Fruit fly (Drosophila melanogaster) whole organism, adult: ENCODE data around the gene GstD9.
A peak's percentile ranks its signal among the peaks of the same experiment; 100 is the strongest.

ENCODE experiments used
- CG11617 ChIP-seq: fragments of 200-800 bp; sonication (Bioruptor generic); optimal IDR thresholded peaks from 2 replicates; lab custom pipeline; 2017; ENCODE audit warnings: mild to moderate bottlenecking, missing biosample characterization, missing genetic modification reagents, missing genetic modification characterization
- CG12768 ChIP-seq: fragments of 200-800 bp; sonication (Bioruptor generic); optimal IDR thresholded peaks from 2 replicates; lab custom pipeline; 2017; ENCODE audit warnings: missing biosample characterization, missing genetic modification characterization, mild to moderate bottlenecking, moderate library complexity, missing genetic modification reagents
- CG14711 ChIP-seq: fragments of 200-800 bp; sonication (Bioruptor generic); optimal IDR thresholded peaks from 2 replicates; lab custom pipeline; 2018; ENCODE audit warnings: missing biosample characterization, mild to moderate bottlenecking, missing genetic modification characterization, moderate library complexity
- CG1620 ChIP-seq: fragments of 200-800 bp; sonication (Bioruptor generic); optimal IDR thresholded peaks from 2 replicates; lab custom pipeline; 2016; ENCODE audit warnings: missing biosample characterization, missing genetic modification characterization
- CG33017 ChIP-seq: fragments of 200-800 bp; sonication (Bioruptor generic); optimal IDR thresholded peaks from 2 replicates; lab custom pipeline; 2018; ENCODE audit warnings: missing biosample characterization, mild to moderate bottlenecking, missing genetic modification characterization, moderate library complexity
- CG5204 ChIP-seq: fragments of 200-800 bp; sonication (Bioruptor generic); optimal IDR thresholded peaks from 2 replicates; lab custom pipeline; 2016; ENCODE audit warnings: missing biosample characterization, missing genetic modification characterization
- CG7045 ChIP-seq: fragments of 200-800 bp; sonication (Bioruptor generic); optimal IDR thresholded peaks from 2 replicates; lab custom pipeline; 2017; ENCODE audit warnings: missing biosample characterization, mild to moderate bottlenecking, missing genetic modification characterization
- CG7101 ChIP-seq: fragments of 200-800 bp; sonication (Bioruptor generic); optimal IDR thresholded peaks from 2 replicates; lab custom pipeline; 2018; ENCODE audit warnings: missing biosample characterization, mild to moderate bottlenecking, missing genetic modification characterization, moderate library complexity
- Clk ChIP-seq: fragments of 200-800 bp; sonication (Bioruptor generic); optimal IDR thresholded peaks from 2 replicates; lab custom pipeline; 2017; ENCODE audit warnings: missing biosample characterization, missing genetic modification characterization
- Crg-1 ChIP-seq: fragments of 200-800 bp; sonication (Bioruptor generic); optimal IDR thresholded peaks from 2 replicates; lab custom pipeline; 2016; ENCODE audit warnings: missing biosample characterization, missing genetic modification characterization
- Hr96 ChIP-seq: fragments of 200-800 bp; sonication (Bioruptor generic); optimal IDR thresholded peaks from 2 replicates; lab custom pipeline; 2016; ENCODE audit warnings: missing biosample characterization, missing genetic modification characterization
- Mnt ChIP-seq: fragments of 200-800 bp; sonication (Bioruptor generic); optimal IDR thresholded peaks from 2 replicates; lab custom pipeline; 2016; ENCODE audit warnings: missing biosample characterization, mild to moderate bottlenecking, missing genetic modification characterization
- bab1 ChIP-seq: fragments of 200-800 bp; sonication (Bioruptor generic); optimal IDR thresholded peaks from 3 replicates; lab custom pipeline; 2019; ENCODE audit warnings: missing biosample characterization, mild to moderate bottlenecking, missing genetic modification characterization, moderate library complexity
- cic ChIP-seq: fragments of 200-800 bp; sonication (Bioruptor generic); optimal IDR thresholded peaks from 2 replicates; lab custom pipeline; 2017; ENCODE audit warnings: missing biosample characterization, mild to moderate bottlenecking, missing genetic modification characterization, moderate library complexity
- cnc ChIP-seq, 2 experiments: fragments of >200 bp; optimal IDR thresholded peaks; 2 replicates each; lab custom pipeline; 2017
- kay ChIP-seq: fragments of 200-800 bp; sonication (Bioruptor generic); peaks from one replicate; lab custom pipeline; 2016; ENCODE audit warnings: missing biosample characterization, missing genetic modification characterization, borderline replicate concordance
- ovo ChIP-seq: fragments of 200-800 bp; sonication (Bioruptor generic); optimal IDR thresholded peaks from 2 replicates; lab custom pipeline; 2016; ENCODE audit warnings: missing biosample characterization, missing genetic modification characterization
- pad ChIP-seq: fragments of 200-800 bp; sonication (Bioruptor generic); optimal IDR thresholded peaks from 3 replicates; lab custom pipeline; 2017; ENCODE audit warnings: missing biosample characterization, missing genetic modification characterization, mild to moderate bottlenecking, moderate library complexity, missing genetic modification reagents
- tj ChIP-seq: fragments of 200-800 bp; sonication (Bioruptor generic); optimal IDR thresholded peaks from 3 replicates; lab custom pipeline; 2017; ENCODE audit warnings: missing biosample characterization, mild to moderate bottlenecking, missing genetic modification characterization, moderate library complexity
- toe ChIP-seq: fragments of 200-800 bp; sonication (Bioruptor generic); optimal IDR thresholded peaks from 2 replicates; lab custom pipeline; 2016; ENCODE audit warnings: missing biosample characterization, missing genetic modification characterization

Gene GstD9

DNA sequence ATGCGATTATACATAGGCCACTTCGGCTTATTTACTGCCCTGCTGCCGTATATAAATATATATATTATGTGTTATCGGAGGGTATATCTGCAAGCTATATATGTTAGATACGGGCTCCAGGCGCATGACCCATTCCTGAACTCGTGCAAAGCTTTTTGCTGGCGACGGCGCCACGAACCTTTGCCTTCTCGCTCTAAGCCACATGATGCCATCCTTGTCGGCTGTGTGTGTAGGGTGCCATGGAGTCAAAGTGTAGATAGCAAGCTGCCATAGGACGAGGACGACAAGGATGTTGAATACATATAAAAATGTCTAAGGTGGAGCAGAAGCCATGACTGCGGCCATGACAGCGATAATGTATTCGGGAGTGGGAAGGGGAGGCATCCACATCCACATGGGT lies 19.7 kb downstream of the GstD9 start:
- TF ChIP-seq kay (GFP tag; lab: Kevin White, UChicago), result peak; percentile 45
- TF ChIP-seq cic (GFP tag; lab: Kevin White, UChicago), result no peak
- no peak for TF ChIP-seq CG1620 (GFP tag; lab: Kevin White, UChicago)
- no peak for TF ChIP-seq pad (GFP tag; lab: Kevin White, UChicago)

dm6 chr3R:12345989-12346388 lies 21.4 kb downstream of the GstD9 start:
- TF ChIP-seq CG11617 (GFP tag; lab: Kevin White, UChicago), result no peak
- no peak for TF ChIP-seq Mnt (GFP tag; lab: Kevin White, UChicago)
- no peak for TF ChIP-seq bab1

DNA sequence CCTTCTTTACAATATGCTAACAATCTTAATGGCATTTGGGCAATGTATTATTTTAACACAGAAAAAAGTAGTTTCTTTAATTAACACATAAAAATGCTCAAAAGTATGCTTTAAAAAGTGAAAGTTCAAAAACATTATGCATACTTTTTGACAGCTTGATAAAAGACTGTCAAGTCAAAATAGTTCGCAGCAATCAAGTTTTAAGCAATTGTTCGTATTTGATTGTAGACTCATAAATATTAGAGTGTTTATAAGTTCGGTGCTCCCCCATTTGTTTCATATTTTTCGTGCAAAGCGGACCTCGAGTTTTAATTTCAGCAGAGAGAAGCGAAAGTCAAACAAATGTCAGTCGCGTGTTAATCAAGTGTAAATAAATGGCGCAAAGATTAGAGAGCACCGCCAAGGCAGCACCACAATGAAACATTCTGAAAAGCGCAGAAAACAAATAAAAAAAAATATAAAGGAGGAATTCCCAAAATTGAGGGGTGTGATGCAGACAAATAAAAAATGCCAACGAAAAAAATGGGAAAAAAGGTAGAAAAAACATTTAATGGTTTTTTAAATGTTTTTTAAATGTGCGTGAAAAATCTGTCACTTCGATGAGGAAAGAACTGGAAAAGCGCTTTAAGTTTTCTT lies 22.3 kb downstream of the GstD9 start:
- no peak for TF ChIP-seq Mnt (GFP tag; lab: Kevin White, UChicago)
- TF ChIP-seq toe (GFP tag; lab: Kevin White, UChicago), result no peak
- TF ChIP-seq kay (GFP tag; lab: Kevin White, UChicago), result peak; percentile 54
- TF ChIP-seq Clk (GFP tag; lab: Kevin White, UChicago), result no peak

- TF ChIP-seq ovo (GFP tag; lab: Kevin White, UChicago) (no peak), Crg-1 (no peak), CG1620 (GFP tag; lab: Kevin White, UChicago) (no peak), toe (GFP tag; lab: Kevin White, UChicago) (no peak), cic (GFP tag; lab: Kevin White, UChicago) (no peak), Clk (GFP tag; lab: Kevin White, UChicago) (no peak), bab1 (no peak), CG7045 (no peak), Mnt (GFP tag; lab: Kevin White, UChicago) (no peak), cnc (optimal IDR thresholded peaks at IDR 0.05; lab: Kevin White, UChicago) (no peak), CG14711 (no peak), pad (GFP tag; lab: Kevin White, UChicago) (no peak), CG11617 (GFP tag; lab: Kevin White, UChicago) (no peak), CG7101 (tag; lab: Kevin White, UChicago) (no peak), Hr96 (no peak), CG33017 (tag; lab: Kevin White, UChicago) (no peak), CG5204 (GFP tag; lab: Kevin White, UChicago) (no peak), CG12768 (no peak), kay (GFP tag; lab: Kevin White, UChicago) (no peak)
Measured at dm6 chr3R:12341374-12341773, 26.0 kb downstream of the GstD9 start, which contains the start of gene Sgsf. Gene Sgsf, plus strand, starts transcription at chr3R:12341674.

DNA sequence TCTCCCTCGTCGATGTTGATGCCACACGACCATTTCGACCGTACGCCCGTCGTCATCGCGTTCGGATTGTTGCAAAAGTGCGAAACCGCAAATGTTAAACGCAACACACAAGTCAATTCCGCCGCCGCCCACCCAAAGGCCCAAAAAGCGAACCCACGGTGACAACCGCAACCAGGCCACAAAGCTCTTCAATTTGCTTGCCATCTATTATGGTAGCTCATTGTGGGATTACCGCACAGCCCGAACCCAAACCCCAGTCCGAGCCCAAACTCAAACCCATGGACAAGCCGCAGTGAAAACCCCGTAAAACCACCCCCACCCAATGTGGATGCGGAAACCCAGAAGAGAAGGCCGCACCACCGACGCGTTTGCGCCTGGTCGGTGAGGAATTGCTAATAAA lies 37.5 kb downstream of the GstD9 start:
- TF ChIP-seq ovo (GFP tag; lab: Kevin White, UChicago), result no peak

- no peak for TF ChIP-seq Clk (GFP tag; lab: Kevin White, UChicago)
- no peak for TF ChIP-seq cic (GFP tag; lab: Kevin White, UChicago)
- no peak for TF ChIP-seq ovo (GFP tag; lab: Kevin White, UChicago)
- TF ChIP-seq CG5204 (GFP tag; lab: Kevin White, UChicago), result no peak
- no peak for TF ChIP-seq cnc (optimal IDR thresholded peaks at IDR 0.05; lab: Kevin White, UChicago)
- TF ChIP-seq CG33017 (tag; lab: Kevin White, UChicago), result no peak
- TF ChIP-seq CG12768, result no peak
- no peak for TF ChIP-seq Crg-1
- TF ChIP-seq toe (GFP tag; lab: Kevin White, UChicago), result no peak
- TF ChIP-seq CG11617 (GFP tag; lab: Kevin White, UChicago), result no peak
- no peak for TF ChIP-seq CG7101 (tag; lab: Kevin White, UChicago)
- TF ChIP-seq bab1, result no peak
- no peak for TF ChIP-seq CG7045
- TF ChIP-seq kay (GFP tag; lab: Kevin White, UChicago), result no peak
- TF ChIP-seq CG1620 (GFP tag; lab: Kevin White, UChicago), result no peak
- TF ChIP-seq pad (GFP tag; lab: Kevin White, UChicago), result no peak
- no peak for TF ChIP-seq Mnt (GFP tag; lab: Kevin White, UChicago)
- no peak for TF ChIP-seq Hr96
- TF ChIP-seq tj (GFP tag; lab: Kevin White, UChicago), result no peak
Measured at dm6 chr3R:12326855-12327254, 40.5 kb downstream of the GstD9 start.

dm6 chr3R:12323221-12323620 lies 44.1 kb downstream of the GstD9 start, which contains the start of gene CG10013:
Gene CG10013, plus strand, starts transcription at chr3R:12323521.
- no peak for TF ChIP-seq CG7101 (tag; lab: Kevin White, UChicago)
- no peak for TF ChIP-seq cic (GFP tag; lab: Kevin White, UChicago)
- no peak for TF ChIP-seq bab1
- no peak for TF ChIP-seq toe (GFP tag; lab: Kevin White, UChicago)
- TF ChIP-seq ovo (GFP tag; lab: Kevin White, UChicago), result no peak
- no peak for TF ChIP-seq CG11617 (GFP tag; lab: Kevin White, UChicago)
- no peak for TF ChIP-seq Mnt (GFP tag; lab: Kevin White, UChicago)
- no peak for TF ChIP-seq CG33017 (tag; lab: Kevin White, UChicago)
- no peak for TF ChIP-seq cnc (optimal IDR thresholded peaks at IDR 0.05; lab: Kevin White, UChicago)
